Worm (Caenorhabditis elegans) whole organism, L4 larva: ENCODE data around the gene nhr-66.
A peak's percentile ranks its signal among the peaks of the same experiment; 100 is the strongest.

Source experiments
- D1046.2 ChIP-seq: fragments of 200-800 bp; sonication (Bioruptor generic); IDR thresholded peaks from 2 replicates; pipeline ENCODE4 v1.3.6; 2022; ENCODE audit warnings: missing genetic modification characterization, missing compliant biosample characterization
- F49E8.2 ChIP-seq: sonication (generic microtip); optimal IDR thresholded peaks from 2 replicates; lab custom pipeline; 2016; ENCODE audit warnings: missing compliant biosample characterization, mild to moderate bottlenecking, missing genetic modification characterization, borderline replicate concordance
- R02D3.7 ChIP-seq: fragments of 150-350 bp; sonication (generic microtip); optimal IDR thresholded peaks from 3 replicates; lab custom pipeline; 2014; ENCODE audit warnings: missing biosample characterization, missing genetic modification characterization
- T20F7.1 ChIP-seq: fragments of 200-800 bp; sonication (Bioruptor generic); optimal IDR thresholded peaks from 2 replicates; lab custom pipeline; 2018; ENCODE audit warnings: mild to moderate bottlenecking, missing genetic modification characterization, missing compliant biosample characterization
- Y48G9A.11 ChIP-seq: fragments of 200-800 bp; sonication (Bioruptor generic); IDR thresholded peaks from 2 replicates; pipeline ENCODE4 v1.3.6; 2022; ENCODE audit warnings: missing genetic modification reagents, missing genetic modification characterization, missing compliant biosample characterization
- aha-1 ChIP-seq: fragments of 150-350 bp; peaks from one replicate; lab custom pipeline; 2014; ENCODE audit warnings: missing biosample characterization, missing genetic modification characterization
- ceh-28 ChIP-seq: fragments of 150-350 bp; optimal IDR thresholded peaks from 2 replicates; lab custom pipeline; 2014; ENCODE audit warnings: missing biosample characterization, missing genetic modification reagents, missing genetic modification characterization
- ceh-44 ChIP-seq: fragments of 200-800 bp; sonication (Bioruptor generic); IDR thresholded peaks from 2 replicates; pipeline ENCODE4 v1.3.6; 2022; ENCODE audit warnings: missing genetic modification reagents, missing genetic modification characterization, missing compliant biosample characterization
- ceh-82 ChIP-seq: sonication (generic microtip); optimal IDR thresholded peaks from 2 replicates; lab custom pipeline; 2017; ENCODE audit warnings: missing biosample characterization, missing genetic modification characterization
- ces-1 ChIP-seq: fragments of 150-350 bp; sonication (generic microtip); optimal IDR thresholded peaks from 4 replicates; lab custom pipeline; 2014; ENCODE audit warnings: missing biosample characterization, missing genetic modification reagents, missing genetic modification characterization
- cey-2 ChIP-seq: sonication (generic microtip); optimal IDR thresholded peaks from 3 replicates; lab custom pipeline; 2017; ENCODE audit warnings: missing genetic modification characterization, mild to moderate bottlenecking, missing compliant biosample characterization, antibody characterized with exemption, borderline replicate concordance; ENCODE audit not compliant: insufficient read depth
- ctbp-1 ChIP-seq: fragments of 200-800 bp; sonication (Bioruptor generic); IDR thresholded peaks from 2 replicates; pipeline ENCODE4 v1.3.6; 2022; ENCODE audit warnings: missing genetic modification reagents, missing genetic modification characterization, missing compliant biosample characterization
- daf-12 ChIP-seq: fragments of 150-350 bp; optimal IDR thresholded peaks from 2 replicates; lab custom pipeline; 2014; ENCODE audit warnings: missing biosample characterization, missing genetic modification reagents, missing genetic modification characterization
- daf-16 ChIP-seq, 3 experiments: sonication (generic microtip); optimal IDR thresholded peaks; 2 replicates each; lab custom pipeline; 2016 to 2017; ENCODE audit warnings: missing genetic modification characterization in 3 of 3, missing genetic modification reagents in 3 of 3, mild to moderate bottlenecking in 2 of 3, missing compliant biosample characterization in 2 of 3, missing biosample characterization in 1 of 3, moderate library complexity in 1 of 3
- daf-19 ChIP-seq: fragments of 200-800 bp; sonication (Bioruptor generic); conservative IDR thresholded peaks from 2 replicates; pipeline ENCODE4 v1.3.6; 2022; ENCODE audit warnings: missing genetic modification characterization, missing compliant biosample characterization
- dmd-6 ChIP-seq: fragments of 200-800 bp; sonication (Bioruptor generic); IDR thresholded peaks from 2 replicates; pipeline ENCODE4 v1.3.6; 2022; ENCODE audit warnings: missing genetic modification reagents, missing genetic modification characterization, missing compliant biosample characterization
- dmd-8 ChIP-seq: fragments of 200-800 bp; sonication (Bioruptor generic); IDR thresholded peaks from 2 replicates; pipeline ENCODE4 v1.3.6; 2022; ENCODE audit warnings: missing genetic modification characterization, missing compliant biosample characterization
- duxl-1 ChIP-seq: sonication (generic microtip); optimal IDR thresholded peaks from 2 replicates; lab custom pipeline; 2016; ENCODE audit warnings: mild to moderate bottlenecking, missing genetic modification characterization, moderate library complexity, missing compliant biosample characterization; ENCODE audit not compliant: poor library complexity
- egl-43 ChIP-seq: fragments of 200-800 bp; sonication (Bioruptor generic); IDR thresholded peaks from 2 replicates; pipeline ENCODE4 v1.3.6; 2022; ENCODE audit warnings: missing genetic modification reagents, missing genetic modification characterization, missing compliant biosample characterization
- gei-8 ChIP-seq: fragments of 200-800 bp; sonication (Bioruptor generic); optimal IDR thresholded peaks from 2 replicates; lab custom pipeline; 2018; ENCODE audit warnings: mild to moderate bottlenecking, missing genetic modification characterization, missing compliant biosample characterization
- hlh-11 ChIP-seq: fragments of 200-800 bp; sonication (Bioruptor generic); optimal IDR thresholded peaks from 2 replicates; lab custom pipeline; 2018; ENCODE audit warnings: mild to moderate bottlenecking, missing genetic modification characterization, missing compliant biosample characterization
- hlh-30 ChIP-seq: sonication (generic microtip); optimal IDR thresholded peaks from 2 replicates; lab custom pipeline; 2017; ENCODE audit warnings: antibody characterized with exemption, mild to moderate bottlenecking, missing genetic modification characterization, missing compliant biosample characterization; ENCODE audit not compliant: insufficient read depth
- lin-38 ChIP-seq: fragments of 200-800 bp; sonication (Bioruptor generic); IDR thresholded peaks from 2 replicates; pipeline ENCODE4 v1.3.6; 2022; ENCODE audit warnings: missing genetic modification reagents, missing genetic modification characterization, missing compliant biosample characterization
- lin-39 ChIP-seq: fragments of 150-350 bp; optimal IDR thresholded peaks from 2 replicates; lab custom pipeline; 2014; ENCODE audit warnings: missing biosample characterization, missing genetic modification reagents, missing genetic modification characterization
- lir-3 ChIP-seq: sonication (generic microtip); optimal IDR thresholded peaks from 2 replicates; lab custom pipeline; 2016; ENCODE audit warnings: mild to moderate bottlenecking, missing genetic modification characterization, missing compliant biosample characterization
- lsy-2 ChIP-seq, 2 experiments: fragments of 150-350 bp in 1 of 2; sonication (generic microtip) in 1 of 2; optimal IDR thresholded peaks; 2 replicates each; lab custom pipeline; 2014 to 2017; ENCODE audit warnings: missing biosample characterization in 2 of 2, missing genetic modification characterization in 2 of 2
- mdl-1 ChIP-seq, 2 experiments: fragments of 150-350 bp in 1 of 2; sonication (generic microtip) in 1 of 2; optimal IDR thresholded peaks; 2 replicates each; lab custom pipeline; 2014 to 2017; ENCODE audit warnings: missing biosample characterization in 2 of 2, missing genetic modification characterization in 2 of 2
- mep-1 ChIP-seq: fragments of 150-350 bp; sonication (generic microtip); optimal IDR thresholded peaks from 3 replicates; lab custom pipeline; 2014; ENCODE audit warnings: missing biosample characterization, missing genetic modification characterization
- mxl-3 ChIP-seq: fragments of 200-800 bp; sonication (Bioruptor generic); optimal IDR thresholded peaks from 2 replicates; lab custom pipeline; 2018; ENCODE audit warnings: mild to moderate bottlenecking, missing genetic modification characterization, missing compliant biosample characterization
- nhr-102 ChIP-seq: sonication (generic microtip); optimal IDR thresholded peaks from 2 replicates; lab custom pipeline; 2016; ENCODE audit warnings: mild to moderate bottlenecking, missing genetic modification characterization, moderate library complexity, missing compliant biosample characterization
- nhr-11 ChIP-seq: fragments of 150-350 bp; optimal IDR thresholded peaks from 2 replicates; lab custom pipeline; 2014; ENCODE audit warnings: missing biosample characterization, missing genetic modification characterization
- nhr-25 ChIP-seq: sonication (generic microtip); optimal IDR thresholded peaks from 2 replicates; lab custom pipeline; 2017; ENCODE audit warnings: missing genetic modification characterization, mild to moderate bottlenecking, missing compliant biosample characterization, antibody characterized with exemption, moderate library complexity, borderline replicate concordance; ENCODE audit not compliant: insufficient read depth
- nhr-28 ChIP-seq: fragments of 150-350 bp; optimal IDR thresholded peaks from 2 replicates; lab custom pipeline; 2014; ENCODE audit warnings: missing biosample characterization, missing genetic modification characterization
- nhr-77 ChIP-seq: fragments of 150-350 bp; optimal IDR thresholded peaks from 2 replicates; lab custom pipeline; 2014; ENCODE audit warnings: missing biosample characterization, missing genetic modification characterization
- rbr-2 ChIP-seq: sonication (generic microtip); optimal IDR thresholded peaks from 2 replicates; lab custom pipeline; 2016; ENCODE audit warnings: missing genotype, missing genetic modification characterization, missing compliant biosample characterization
- saeg-2 ChIP-seq: fragments of 200-800 bp; sonication (Bioruptor generic); IDR thresholded peaks from 2 replicates; pipeline ENCODE4 v1.3.6; 2022; ENCODE audit warnings: missing genetic modification reagents, missing genetic modification characterization, missing compliant biosample characterization
- sdz-12 ChIP-seq: fragments of 200-800 bp; sonication (Bioruptor generic); optimal IDR thresholded peaks from 2 replicates; lab custom pipeline; 2018; ENCODE audit warnings: mild to moderate bottlenecking, missing genetic modification characterization, missing compliant biosample characterization
- set-16 ChIP-seq: fragments of 200-800 bp; sonication (Bioruptor generic); IDR thresholded peaks from 2 replicates; pipeline ENCODE4 v1.3.6; 2022; ENCODE audit warnings: missing genetic modification reagents, missing genetic modification characterization, missing compliant biosample characterization
- spr-1 ChIP-seq: sonication (generic microtip); optimal IDR thresholded peaks from 2 replicates; lab custom pipeline; 2016; ENCODE audit warnings: mild to moderate bottlenecking, missing genetic modification characterization, missing compliant biosample characterization
- spr-3 ChIP-seq: fragments of 200-800 bp; sonication (Bioruptor generic); optimal IDR thresholded peaks from 2 replicates; lab custom pipeline; 2018; ENCODE audit warnings: mild to moderate bottlenecking, missing genetic modification characterization, missing compliant biosample characterization
- tag-97 ChIP-seq: fragments of 200-800 bp; sonication (Bioruptor generic); IDR thresholded peaks from 2 replicates; pipeline ENCODE4 v1.3.6; 2022; ENCODE audit warnings: missing genetic modification characterization, missing compliant biosample characterization
- unc-130 ChIP-seq: sonication (generic microtip); optimal IDR thresholded peaks from 2 replicates; lab custom pipeline; 2016; ENCODE audit warnings: missing genetic modification reagents, missing genetic modification characterization, missing compliant biosample characterization
- vab-7 ChIP-seq: fragments of 200-800 bp; sonication (Bioruptor generic); IDR thresholded peaks from 2 replicates; pipeline ENCODE4 v1.3.6; 2022; ENCODE audit warnings: missing genetic modification reagents, missing genetic modification characterization, missing compliant biosample characterization
- zfp-2 ChIP-seq: sonication (generic microtip); optimal IDR thresholded peaks from 2 replicates; lab custom pipeline; 2016; ENCODE audit warnings: mild to moderate bottlenecking, missing genetic modification characterization, missing compliant biosample characterization
- zip-11 ChIP-seq: fragments of 200-800 bp; sonication (Bioruptor generic); IDR thresholded peaks from 2 replicates; pipeline ENCODE4 v1.3.6; 2022; ENCODE audit warnings: missing genetic modification characterization, missing compliant biosample characterization
- zip-2 ChIP-seq: fragments of 150-350 bp; optimal IDR thresholded peaks from 2 replicates; lab custom pipeline; 2014; ENCODE audit warnings: missing biosample characterization, missing genetic modification characterization
- ztf-11 ChIP-seq: fragments of 150-350 bp; optimal IDR thresholded peaks from 2 replicates; lab custom pipeline; 2014; ENCODE audit warnings: missing biosample characterization, missing genetic modification characterization
- ztf-7 ChIP-seq: fragments of 150-350 bp; optimal IDR thresholded peaks from 2 replicates; lab custom pipeline; 2014; ENCODE audit warnings: missing biosample characterization, missing genetic modification characterization

Gene nhr-66

DNA sequence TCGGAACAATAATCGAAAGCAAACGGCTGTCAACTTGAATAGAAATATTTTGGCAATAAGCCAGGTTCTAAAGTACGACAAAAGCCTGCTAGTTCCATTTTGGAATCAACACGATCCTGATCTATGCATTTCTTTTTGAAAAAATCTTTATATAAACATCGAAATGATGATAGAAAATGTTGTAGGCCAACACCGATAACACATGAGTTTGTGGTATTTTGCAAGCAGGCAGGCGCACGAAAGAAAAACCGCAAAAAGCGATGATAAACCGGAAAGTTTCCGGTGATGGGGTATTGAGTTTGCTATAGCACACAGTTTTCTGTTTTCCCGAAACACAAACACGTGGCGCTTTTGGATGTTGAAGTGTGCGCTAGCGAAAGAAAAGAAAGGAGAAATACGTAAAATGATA lies 2.3 kb downstream of the nhr-66 start (continued):
- TF ChIP-seq daf-19 (GFP tag; lab: Robert Waterston, UW): no peak
- no peak for TF ChIP-seq set-16 (GFP tag; lab: Robert Waterston, UW)
- TF ChIP-seq ctbp-1: no peak
- no peak for TF ChIP-seq vab-7 (GFP tag; lab: Robert Waterston, UW)
- TF ChIP-seq nhr-25: no peak
- peak; percentile 84 for TF ChIP-seq nhr-28 (tag; lab: Kevin White, UChicago)
- no peak for TF ChIP-seq zip-11 (GFP tag; lab: Robert Waterston, UW)
- no peak for TF ChIP-seq cey-2 (tag; lab: Kevin White, UChicago)
- TF ChIP-seq ceh-44 (GFP tag; lab: Robert Waterston, UW): no peak
- TF ChIP-seq ces-1 (GFP tag; lab: Kevin White, UChicago): no peak
- no peak for TF ChIP-seq zip-2 (tag; lab: Kevin White, UChicago)
- no peak for TF ChIP-seq spr-3 (GFP tag; lab: Kevin White, UChicago)
- no peak for TF ChIP-seq lin-38 (GFP tag; lab: Robert Waterston, UW)
- no peak for TF ChIP-seq Y48G9A.11 (GFP tag; lab: Robert Waterston, UW)
- TF ChIP-seq ztf-11 (tag; lab: Kevin White, UChicago): no peak
- no peak for TF ChIP-seq unc-130
- no peak for TF ChIP-seq gei-8
- TF ChIP-seq R02D3.7 (tag; lab: Kevin White, UChicago): no peak
- TF ChIP-seq nhr-102 (tag; lab: Kevin White, UChicago): no peak
- TF ChIP-seq lir-3: no peak
- TF ChIP-seq daf-12 (tag; lab: Kevin White, UChicago): no peak
- TF ChIP-seq ceh-82: no peak
- TF ChIP-seq ceh-28 (tag; lab: Kevin White, UChicago): no peak
- no peak for TF ChIP-seq T20F7.1 (GFP tag; lab: Kevin White, UChicago)
- no peak for TF ChIP-seq duxl-1 (tag; lab: Kevin White, UChicago)
- no peak for TF ChIP-seq spr-1 (tag; lab: Kevin White, UChicago)
- no peak for TF ChIP-seq aha-1 (tag; lab: Kevin White, UChicago)
- no peak for TF ChIP-seq F49E8.2 (tag; lab: Kevin White, UChicago)
- TF ChIP-seq ztf-7 (tag; lab: Kevin White, UChicago): no peak
- no peak for TF ChIP-seq lsy-2 (tag; optimal IDR thresholded peaks at IDR 0.05; lab: Kevin White, UChicago)
- TF ChIP-seq rbr-2 (tag; lab: Kevin White, UChicago): no peak
- TF ChIP-seq egl-43 (GFP tag; lab: Robert Waterston, UW): no peak
- no peak for TF ChIP-seq dmd-8 (GFP tag; lab: Robert Waterston, UW)
- no peak for TF ChIP-seq saeg-2 (GFP tag; lab: Robert Waterston, UW)

DNA sequence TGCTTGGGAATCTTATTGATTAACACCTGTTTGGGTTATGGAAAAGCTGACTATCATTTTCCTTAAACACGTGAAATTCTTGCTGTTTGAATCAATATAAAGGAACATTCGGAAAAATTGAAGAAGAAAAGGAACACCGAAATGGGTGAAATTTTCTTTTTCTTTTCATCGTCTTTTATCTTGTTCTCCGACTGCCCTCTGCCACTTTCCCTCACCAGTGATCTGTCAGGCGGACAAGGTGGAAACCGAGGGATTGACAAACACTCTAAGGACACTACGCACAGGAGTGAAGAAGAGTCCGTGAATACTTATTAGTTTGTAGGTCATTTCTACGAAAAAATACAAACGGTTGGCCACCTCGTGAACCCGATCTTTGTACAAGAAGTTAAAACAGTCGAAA lies 3.1 kb downstream of the nhr-66 start:
- TF ChIP-seq hlh-30 (tag; lab: Kevin White, UChicago) (peak; percentile 17), hlh-11 (tag; lab: Kevin White, UChicago) (peak; percentile 9), nhr-11 (tag; lab: Kevin White, UChicago) (no peak), daf-16 (GFP tag; optimal IDR thresholded peaks at IDR 0.05; lab: Kevin White, UChicago) (no peak), daf-16 (tag; optimal IDR thresholded peaks at IDR 0.05; lab: Kevin White, UChicago) (no peak)

- peak; percentile 25 for TF ChIP-seq hlh-11 (tag; lab: Kevin White, UChicago)
- no peak for TF ChIP-seq zfp-2 (tag; lab: Kevin White, UChicago)
- peak; percentile 5 for TF ChIP-seq mep-1 (tag; lab: Kevin White, UChicago)
- no peak for TF ChIP-seq ceh-82
- TF ChIP-seq hlh-30 (tag; lab: Kevin White, UChicago): peak; percentile 95
- TF ChIP-seq lsy-2 (tag; optimal IDR thresholded peaks at IDR 0.05; lab: Kevin White, UChicago): peak in 1 of 2 experiments; percentile 38
- TF ChIP-seq sdz-12 (GFP tag; lab: Kevin White, UChicago): no peak
- TF ChIP-seq mxl-3 (GFP tag; lab: Kevin White, UChicago): peak; percentile 81
- no peak for TF ChIP-seq Y48G9A.11 (GFP tag; lab: Robert Waterston, UW)
- no peak for TF ChIP-seq D1046.2
- peak; percentile 22 for TF ChIP-seq nhr-11 (tag; lab: Kevin White, UChicago)
- TF ChIP-seq lin-39 (tag; lab: Kevin White, UChicago): no peak
- TF ChIP-seq nhr-28 (tag; lab: Kevin White, UChicago): peak; percentile 41
- no peak for TF ChIP-seq egl-43 (GFP tag; lab: Robert Waterston, UW)
- peak; percentile 19 for TF ChIP-seq nhr-77 (tag; lab: Kevin White, UChicago)
- no peak for TF ChIP-seq tag-97 (GFP tag; lab: Robert Waterston, UW)
- TF ChIP-seq dmd-6 (GFP tag; lab: Robert Waterston, UW): 0 out of 2 replicates have a peak, but pooled peaks have one; percentile 10
- peak in 1 of 2 experiments; percentile 72 for TF ChIP-seq mdl-1 (tag; optimal IDR thresholded peaks at IDR 0.05; lab: Kevin White, UChicago)
Measured at ce11 chrIV:8232428-8232827, 4.0 kb downstream of the nhr-66 start.
